Worm (Caenorhabditis elegans) whole organism, young adult: ENCODE results near the gene T11G6.5.

Experiments
- F49E8.2 ChIP-seq: sonication (generic microtip); optimal IDR thresholded peaks from 3 replicates; lab custom pipeline; 2017; ENCODE audit warnings: missing genetic modification characterization, mild to moderate bottlenecking, missing compliant biosample characterization, antibody characterized with exemption, moderate library complexity; ENCODE audit not compliant: insufficient read depth
- T26A5.8 ChIP-seq: sonication (generic microtip); optimal IDR thresholded peaks from 2 replicates; lab custom pipeline; 2016; ENCODE audit warnings: missing genetic modification characterization, missing compliant biosample characterization
- bed-1 ChIP-seq: fragments of 200-800 bp; sonication (Bioruptor generic); IDR thresholded peaks from 2 replicates; pipeline ENCODE4 v1.3.6; 2022; ENCODE audit warnings: missing genetic modification reagents, missing genetic modification characterization, missing compliant biosample characterization
- egl-18 ChIP-seq: fragments of 200-800 bp; sonication (Bioruptor generic); IDR thresholded peaks from 2 replicates; pipeline ENCODE4 v1.3.6; 2022; ENCODE audit warnings: missing genetic modification reagents, missing genetic modification characterization, missing compliant biosample characterization
- him-1 ChIP-seq: sonication (generic microtip); optimal IDR thresholded peaks from 2 replicates; lab custom pipeline; 2016; ENCODE audit warnings: missing genotype, missing genetic modification reagents, missing genetic modification characterization, missing compliant biosample characterization
- hlh-12 ChIP-seq: sonication (generic microtip); optimal IDR thresholded peaks from 2 replicates; lab custom pipeline; 2016; ENCODE audit warnings: missing genetic modification characterization, missing compliant biosample characterization
- let-526 ChIP-seq: fragments of 200-800 bp; sonication (Bioruptor generic); IDR thresholded peaks from 2 replicates; pipeline ENCODE4 v1.3.6; 2022; ENCODE audit warnings: missing genetic modification reagents, missing genetic modification characterization, missing compliant biosample characterization
- mes-4 ChIP-seq: sonication (generic microtip); optimal IDR thresholded peaks from 2 replicates; lab custom pipeline; 2016; ENCODE audit warnings: missing genotype, missing genetic modification characterization, missing compliant biosample characterization
- nfya-1 ChIP-seq: sonication (generic microtip); optimal IDR thresholded peaks from 2 replicates; lab custom pipeline; 2017; ENCODE audit warnings: antibody characterized with exemption, missing compliant biosample characterization, missing genetic modification characterization, borderline replicate concordance; ENCODE audit not compliant: insufficient read depth
- nhr-90 ChIP-seq: sonication (generic microtip); optimal IDR thresholded peaks from 2 replicates; lab custom pipeline; 2016; ENCODE audit warnings: missing genotype, mild to moderate bottlenecking, missing genetic modification characterization, missing compliant biosample characterization
- sea-2 ChIP-seq: fragments of 200-800 bp; sonication (Bioruptor generic); IDR thresholded peaks from 2 replicates; pipeline ENCODE4 v1.3.6; 2022; ENCODE audit warnings: missing genetic modification characterization, missing compliant biosample characterization
- snpc-4 ChIP-seq, 5 experiments: fragments of 150-350 bp in 1 of 5; sonication (generic microtip) in 4 of 5; optimal IDR thresholded peaks; 2 replicates each; lab custom pipeline; 2014 to 2018; ENCODE audit warnings: missing genetic modification characterization in 5 of 5, missing biosample characterization in 3 of 5, antibody characterized with exemption in 2 of 5, mild to moderate bottlenecking in 2 of 5, missing compliant biosample characterization in 2 of 5, missing genotype in 2 of 5, moderate library complexity in 2 of 5, missing genetic modification reagents in 1 of 5
- sptf-2 ChIP-seq: fragments of 200-800 bp; sonication (Bioruptor generic); optimal IDR thresholded peaks from 2 replicates; lab custom pipeline; 2018; ENCODE audit warnings: mild to moderate bottlenecking, missing genetic modification characterization, missing compliant biosample characterization
- unc-62 ChIP-seq: fragments of 150-350 bp; optimal IDR thresholded peaks from 2 replicates; lab custom pipeline; 2014; ENCODE audit warnings: missing biosample characterization, missing genetic modification reagents, missing genetic modification characterization

ce11 chrIV:10825383-10825782 is 17.2 kb downstream of the T11G6.5 start:
- TF ChIP-seq let-526 (GFP tag; lab: Robert Waterston, UW) (no peak), F49E8.2 (tag; lab: Kevin White, UChicago) (no peak), T26A5.8 (no peak), nhr-90 (tag; lab: Kevin White, UChicago) (no peak), him-1 (tag; lab: Kevin White, UChicago) (no peak), snpc-4 (GFP tag; optimal IDR thresholded peaks at IDR 0.05; lab: Kevin White, UChicago) (no peak), snpc-4 (tag; optimal IDR thresholded peaks at IDR 0.05; lab: Kevin White, UChicago) (no peak), mes-4 (no peak), sea-2 (no peak), sptf-2 (GFP tag; lab: Kevin White, UChicago) (no peak), unc-62 (GFP tag; lab: Kevin White, UChicago) (no peak), nfya-1 (no peak), egl-18 (GFP tag; lab: Robert Waterston, UW) (no peak), bed-1 (GFP tag; lab: Robert Waterston, UW) (no peak), hlh-12 (tag; lab: Kevin White, UChicago) (no peak)
